Fruit fly (Drosophila melanogaster): ENCODE data around the gene CG9961.

DNA sequence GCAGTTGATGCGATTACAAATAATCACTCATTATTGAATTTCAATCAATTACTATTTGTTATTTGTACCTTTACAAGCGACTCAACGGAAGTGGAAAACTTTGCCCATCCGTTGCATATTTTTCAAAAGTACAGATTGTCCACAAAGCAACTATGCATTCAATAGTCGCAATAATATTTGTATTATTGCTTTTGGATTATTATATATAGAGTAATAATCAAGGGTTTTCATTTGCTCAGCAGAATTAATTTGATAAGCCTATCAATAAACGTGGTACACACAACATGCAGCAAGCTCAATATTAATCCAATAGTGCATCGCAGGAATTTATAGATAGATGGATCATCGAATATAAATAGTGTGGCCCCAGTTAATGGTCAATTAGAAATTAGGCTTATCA lies 16.2 kb downstream of the CG9961 start:
- no peak for TF ChIP-seq cyc (GFP tag; optimal IDR thresholded peaks at IDR 0.05)
- TF ChIP-seq ss (GFP tag; optimal IDR thresholded peaks at IDR 0.05), result no peak

Measured in whole organism, prepupa.